Worm (Caenorhabditis elegans) whole organism, late embryonic: ENCODE measurements around the gene del-9.

Source experiments
- C08G9.2 ChIP-seq: sonication (generic microtip); optimal IDR thresholded peaks from 2 replicates; lab custom pipeline; 2016; ENCODE audit warnings: mild to moderate bottlenecking, missing genetic modification characterization, moderate library complexity, missing compliant biosample characterization
- Y22D7AL.16 ChIP-seq: sonication (generic microtip); optimal IDR thresholded peaks from 2 replicates; lab custom pipeline; 2016; ENCODE audit warnings: missing genetic modification characterization, missing compliant biosample characterization
- ama-1 ChIP-seq: fragments of 150-350 bp; optimal IDR thresholded peaks from 2 replicates; lab custom pipeline; 2014
- ceh-14 ChIP-seq: sonication (generic microtip); optimal IDR thresholded peaks from 2 replicates; lab custom pipeline; 2016; ENCODE audit warnings: missing genotype, missing genetic modification characterization, missing compliant biosample characterization
- ceh-18 ChIP-seq: sonication (generic microtip); optimal IDR thresholded peaks from 2 replicates; lab custom pipeline; 2016; ENCODE audit warnings: missing genetic modification characterization, missing compliant biosample characterization
- ceh-24 ChIP-seq: sonication (generic microtip); optimal IDR thresholded peaks from 2 replicates; lab custom pipeline; 2016; ENCODE audit warnings: mild to moderate bottlenecking, missing genetic modification characterization, missing compliant biosample characterization
- ceh-30 ChIP-seq: fragments of 150-350 bp; optimal IDR thresholded peaks from 2 replicates; lab custom pipeline; 2014; ENCODE audit warnings: missing biosample characterization, missing genetic modification characterization
- ceh-34 ChIP-seq: sonication (generic microtip); optimal IDR thresholded peaks from 2 replicates; lab custom pipeline; 2016; ENCODE audit warnings: mild to moderate bottlenecking, missing genetic modification characterization, missing compliant biosample characterization
- che-1 ChIP-seq: sonication (generic microtip); optimal IDR thresholded peaks from 2 replicates; lab custom pipeline; 2016; ENCODE audit warnings: mild to moderate bottlenecking, missing genetic modification characterization, missing compliant biosample characterization
- dmd-4 ChIP-seq: sonication (generic microtip); optimal IDR thresholded peaks from 2 replicates; lab custom pipeline; 2016; ENCODE audit warnings: borderline replicate concordance, missing genetic modification characterization, missing compliant biosample characterization
- elt-2 ChIP-seq: sonication (generic microtip); optimal IDR thresholded peaks from 2 replicates; lab custom pipeline; 2016; ENCODE audit warnings: missing genetic modification reagents, missing genetic modification characterization, missing compliant biosample characterization
- elt-4 ChIP-seq: sonication (generic microtip); optimal IDR thresholded peaks from 2 replicates; lab custom pipeline; 2016; ENCODE audit warnings: missing genetic modification characterization, missing compliant biosample characterization
- eyg-1 ChIP-seq: sonication (generic microtip); optimal IDR thresholded peaks from 2 replicates; lab custom pipeline; 2016; ENCODE audit warnings: missing genotype, missing genetic modification characterization, missing compliant biosample characterization
- fkh-10 ChIP-seq: fragments of 150-350 bp; optimal IDR thresholded peaks from 2 replicates; lab custom pipeline; 2014; ENCODE audit warnings: missing biosample characterization, missing genetic modification reagents, missing genetic modification characterization
- gmeb-2 ChIP-seq: sonication (generic microtip); optimal IDR thresholded peaks from 2 replicates; lab custom pipeline; 2016; ENCODE audit warnings: missing genetic modification characterization, inconsistent platforms, missing compliant biosample characterization
- hlh-13 ChIP-seq: fragments of 200-800 bp; sonication (Bioruptor generic); optimal IDR thresholded peaks from 2 replicates; lab custom pipeline; 2018; ENCODE audit warnings: mild to moderate bottlenecking, missing genetic modification characterization, missing compliant biosample characterization
- hlh-15 ChIP-seq: sonication (generic microtip); optimal IDR thresholded peaks from 2 replicates; lab custom pipeline; 2016; ENCODE audit warnings: missing genetic modification characterization, missing compliant biosample characterization
- hlh-30 ChIP-seq: sonication (generic microtip); optimal IDR thresholded peaks from 2 replicates; lab custom pipeline; 2017; ENCODE audit warnings: antibody characterized with exemption, missing genetic modification characterization, missing compliant biosample characterization; ENCODE audit not compliant: insufficient read depth
- hlh-8 ChIP-seq: sonication (generic microtip); optimal IDR thresholded peaks from 2 replicates; lab custom pipeline; 2016; ENCODE audit warnings: missing genotype, missing genetic modification characterization, missing compliant biosample characterization
- lim-6 ChIP-seq: sonication (generic microtip); optimal IDR thresholded peaks from 2 replicates; lab custom pipeline; 2016; ENCODE audit warnings: missing genetic modification characterization, missing compliant biosample characterization
- lin-11 ChIP-seq: fragments of 200-800 bp; sonication (Bioruptor generic); optimal IDR thresholded peaks from 2 replicates; lab custom pipeline; 2018; ENCODE audit warnings: mild to moderate bottlenecking, missing genetic modification characterization, missing compliant biosample characterization
- mec-3 ChIP-seq: sonication (generic microtip); optimal IDR thresholded peaks from 2 replicates; lab custom pipeline; 2016; ENCODE audit warnings: borderline replicate concordance, missing genetic modification characterization, missing compliant biosample characterization
- nfya-1 ChIP-seq: sonication (generic microtip); optimal IDR thresholded peaks from 2 replicates; lab custom pipeline; 2017; ENCODE audit warnings: missing genetic modification characterization, mild to moderate bottlenecking, missing compliant biosample characterization, antibody characterized with exemption, moderate library complexity
- nhr-11 ChIP-seq: fragments of 150-350 bp; optimal IDR thresholded peaks from 2 replicates; lab custom pipeline; 2014; ENCODE audit warnings: missing biosample characterization, missing genetic modification characterization
- npax-4 ChIP-seq: sonication (generic microtip); optimal IDR thresholded peaks from 2 replicates; lab custom pipeline; 2016; ENCODE audit warnings: missing genetic modification characterization, missing compliant biosample characterization
- odd-2 ChIP-seq: sonication (generic microtip); optimal IDR thresholded peaks from 2 replicates; lab custom pipeline; 2017; ENCODE audit warnings: antibody characterized with exemption, mild to moderate bottlenecking, missing genetic modification characterization, missing compliant biosample characterization
- pat-9 ChIP-seq: fragments of 200-800 bp; sonication (Bioruptor generic); optimal IDR thresholded peaks from 2 replicates; lab custom pipeline; 2018; ENCODE audit warnings: mild to moderate bottlenecking, missing genetic modification characterization, moderate library complexity, missing compliant biosample characterization
- pha-4 ChIP-seq: fragments of 150-350 bp; optimal IDR thresholded peaks from 2 replicates; lab custom pipeline; 2018; ENCODE audit warnings: missing biosample characterization, missing genetic modification reagents, missing genetic modification characterization
- pqm-1 ChIP-seq: sonication (generic microtip); optimal IDR thresholded peaks from 2 replicates; lab custom pipeline; 2016; ENCODE audit warnings: missing genetic modification characterization, missing compliant biosample characterization
- pros-1 ChIP-seq: fragments of 150-350 bp; optimal IDR thresholded peaks from 2 replicates; lab custom pipeline; 2014; ENCODE audit warnings: missing biosample characterization, missing genetic modification reagents, missing genetic modification characterization
- sox-2 ChIP-seq: fragments of 200-800 bp; sonication (Bioruptor generic); IDR thresholded peaks from 2 replicates; pipeline ENCODE4 v1.3.6; 2022; ENCODE audit warnings: missing genetic modification reagents, missing genetic modification characterization, missing compliant biosample characterization
- syd-9 ChIP-seq: sonication (generic microtip); optimal IDR thresholded peaks from 2 replicates; lab custom pipeline; 2016; ENCODE audit warnings: mild to moderate bottlenecking, missing genetic modification characterization, moderate library complexity, missing compliant biosample characterization
- tbx-2 ChIP-seq: sonication (generic microtip); optimal IDR thresholded peaks from 2 replicates; lab custom pipeline; 2016; ENCODE audit warnings: missing genetic modification characterization, missing compliant biosample characterization
- tbx-7 ChIP-seq: sonication (generic microtip); optimal IDR thresholded peaks from 2 replicates; lab custom pipeline; 2016; ENCODE audit warnings: missing genotype, missing genetic modification characterization, missing compliant biosample characterization
- ttx-3 ChIP-seq: sonication (generic microtip); optimal IDR thresholded peaks from 2 replicates; lab custom pipeline; 2016; ENCODE audit warnings: missing genetic modification reagents, missing genetic modification characterization, missing compliant biosample characterization
- unc-42 ChIP-seq: sonication (generic microtip); optimal IDR thresholded peaks from 2 replicates; lab custom pipeline; 2016; ENCODE audit warnings: missing genotype, missing genetic modification characterization, missing compliant biosample characterization
- zip-5 ChIP-seq: sonication (generic microtip); optimal IDR thresholded peaks from 2 replicates; lab custom pipeline; 2016; ENCODE audit warnings: missing genetic modification characterization, missing compliant biosample characterization

del-9 gene

DNA sequence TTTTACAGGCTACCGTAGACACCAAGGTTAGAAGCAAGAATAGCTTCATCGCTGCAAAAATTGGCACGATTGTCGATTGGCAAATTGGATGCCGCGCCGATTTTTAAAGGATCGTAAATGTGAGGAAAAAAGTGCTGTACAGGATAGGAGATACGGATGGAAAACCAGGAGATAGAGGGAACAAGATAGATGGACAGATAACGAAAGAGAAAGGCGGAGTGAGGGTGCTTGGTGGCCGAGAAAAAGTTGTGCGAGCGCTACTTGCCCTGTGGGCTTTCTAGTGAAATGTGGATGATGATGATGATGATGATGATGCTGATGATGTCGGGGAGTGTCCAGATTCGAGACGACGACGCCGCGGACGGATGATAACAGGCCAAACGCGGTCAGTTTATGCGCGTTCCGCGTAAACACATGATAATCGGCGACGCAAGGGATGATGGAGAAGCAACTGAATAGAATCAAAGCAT lies 20.8 kb downstream of the del-9 start, which contains the start of gene T27A10.6:
Gene T27A10.6, minus strand, starts transcription at position 51 of the 470 bp plus-strand sequence.
- TF ChIP-seq dmd-4 (tag; lab: Kevin White, UChicago) (no peak), syd-9 (tag; lab: Kevin White, UChicago) (no peak), ceh-24 (no peak), eyg-1 (tag; lab: Kevin White, UChicago) (no peak), zip-5 (tag; lab: Kevin White, UChicago) (no peak), fkh-10 (no peak), che-1 (tag; lab: Kevin White, UChicago) (no peak), sox-2 (no peak), pha-4 (no peak), ama-1 (no peak), lin-11 (tag; lab: Kevin White, UChicago) (no peak), mec-3 (tag; lab: Kevin White, UChicago) (no peak)

DNA sequence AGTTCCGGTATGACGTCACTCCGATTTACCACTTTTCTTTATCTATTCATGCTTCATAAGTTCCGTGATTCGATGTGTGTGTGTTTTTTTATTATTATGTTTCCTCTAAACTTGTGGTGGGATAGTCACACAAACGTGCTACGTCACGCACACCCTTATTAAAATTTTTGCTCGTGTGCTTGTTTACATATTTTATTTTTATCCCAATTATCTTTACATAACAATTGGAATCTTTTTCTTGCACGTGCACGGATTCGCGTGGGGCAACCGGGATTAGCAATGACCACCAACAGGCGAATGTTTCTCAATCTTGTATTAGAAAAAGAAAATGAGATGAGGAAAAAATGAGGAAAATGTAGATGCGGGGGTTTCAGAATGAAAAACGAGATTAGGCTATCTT lies 26.6 kb downstream of the del-9 start:
- no peak for TF ChIP-seq nhr-11 (tag; lab: Kevin White, UChicago)
- TF ChIP-seq C08G9.2 (tag; lab: Kevin White, UChicago): no peak

DNA sequence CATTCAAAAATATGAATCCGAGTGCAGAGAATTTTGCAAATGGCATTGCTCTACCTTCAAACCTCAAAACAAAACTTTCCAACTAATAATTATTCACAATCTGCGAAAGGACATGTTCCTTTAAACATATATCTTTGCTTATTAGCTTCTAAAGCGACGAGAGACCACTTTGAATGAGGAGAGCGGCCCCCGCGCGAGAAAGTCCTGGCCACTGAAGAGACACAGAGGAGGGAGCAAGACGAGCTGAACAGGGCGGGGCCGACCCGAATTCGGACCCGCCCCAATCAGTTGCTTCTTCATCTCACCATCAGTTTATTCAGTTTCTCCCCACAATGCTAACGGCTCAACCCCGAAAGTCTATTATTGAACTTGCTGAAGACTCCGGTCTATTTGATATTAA lies 31.5 kb downstream of the del-9 start, which contains the start of gene T27A10.2:
Gene T27A10.2, plus strand, starts transcription at position 333 of the 400 bp plus-strand sequence.
- TF ChIP-seq lim-6 (tag; lab: Kevin White, UChicago) (no peak), odd-2 (tag; lab: Kevin White, UChicago) (no peak), ceh-24 (no peak), pat-9 (tag; lab: Kevin White, UChicago) (no peak), unc-42 (tag; lab: Kevin White, UChicago) (peak; percentile 8)

ce11 chrX:3584481-3584880 lies 32.6 kb downstream of the del-9 start:
- peak; percentile 63 for TF ChIP-seq unc-42 (tag; lab: Kevin White, UChicago)
- TF ChIP-seq hlh-30 (tag; lab: Kevin White, UChicago): no peak
- no peak for TF ChIP-seq ttx-3 (tag; lab: Kevin White, UChicago)

DNA sequence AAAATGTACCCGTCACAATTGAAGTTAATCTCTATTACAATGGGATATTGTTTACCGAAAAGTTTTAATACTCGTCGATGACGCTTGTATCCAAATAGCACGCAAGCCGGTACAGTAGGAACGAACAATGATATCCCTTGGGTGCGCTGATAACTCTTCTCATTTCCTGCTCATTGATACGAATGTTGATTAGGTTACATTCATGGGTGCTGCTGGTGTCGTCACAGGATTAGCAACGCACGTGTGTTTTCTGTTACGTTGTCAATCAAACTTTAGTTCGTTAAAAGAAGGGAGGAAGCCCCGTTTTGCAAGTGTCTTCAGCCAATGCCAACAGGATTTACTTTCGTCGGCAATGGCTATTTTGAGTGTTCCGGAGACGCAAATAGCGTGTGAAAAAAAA lies 33.7 kb downstream of the del-9 start:
- TF ChIP-seq pha-4: no peak
- no peak for TF ChIP-seq ceh-30 (tag; lab: Kevin White, UChicago)
- TF ChIP-seq Y22D7AL.16 (tag; lab: Kevin White, UChicago): no peak
- TF ChIP-seq hlh-8: no peak
- TF ChIP-seq dmd-4 (tag; lab: Kevin White, UChicago): no peak
- no peak for TF ChIP-seq ceh-18
- TF ChIP-seq hlh-13 (GFP tag; lab: Kevin White, UChicago): no peak
- TF ChIP-seq elt-2 (tag; lab: Kevin White, UChicago): no peak
- no peak for TF ChIP-seq tbx-7 (tag; lab: Kevin White, UChicago)

DNA sequence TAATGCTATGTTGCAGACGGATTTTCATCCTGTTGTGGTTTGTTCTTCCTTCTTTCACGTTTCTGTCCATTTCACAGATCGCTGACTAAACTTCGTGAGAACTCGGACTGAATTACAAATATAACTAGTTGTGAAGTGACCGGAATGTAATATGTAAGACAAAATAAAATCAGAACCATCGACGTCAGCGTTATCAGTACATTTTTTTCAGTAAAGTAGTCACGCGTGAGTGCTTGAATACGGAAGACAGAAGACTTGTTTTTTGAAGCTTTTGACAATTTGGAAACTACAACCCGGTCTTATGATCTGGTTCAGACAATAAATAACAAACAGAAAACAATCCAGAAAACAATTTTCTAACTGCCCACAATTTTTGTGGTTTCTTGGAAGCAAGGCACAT lies 35.3 kb downstream of the del-9 start:
- TF ChIP-seq elt-4 (tag; lab: Kevin White, UChicago): no peak
- no peak for TF ChIP-seq ceh-34 (tag; lab: Kevin White, UChicago)
- TF ChIP-seq ceh-18: no peak
- no peak for TF ChIP-seq mec-3 (tag; lab: Kevin White, UChicago)
- no peak for TF ChIP-seq zip-5 (tag; lab: Kevin White, UChicago)
- TF ChIP-seq, all 69 proteins: peak for 0

DNA sequence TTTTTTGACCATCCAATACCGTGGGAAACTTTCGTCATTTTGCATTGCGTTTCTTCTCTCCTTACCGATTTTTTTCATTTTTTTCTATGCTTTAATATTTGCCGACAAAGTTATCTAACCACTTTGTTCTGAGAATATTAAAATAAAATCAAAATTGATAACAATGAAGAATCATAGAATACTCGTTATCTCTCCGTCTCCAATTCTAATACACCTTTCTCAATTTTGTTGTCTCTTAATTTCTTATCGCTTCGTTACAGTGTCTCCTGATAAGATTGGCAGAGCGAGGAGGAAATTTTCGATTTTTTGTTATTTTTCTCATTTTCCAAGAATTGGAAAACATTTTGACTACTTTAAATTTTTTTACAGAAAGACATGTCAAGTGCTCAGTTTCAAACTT lies 40.9 kb downstream of the del-9 start, which contains the start of gene ckc-1:
Gene ckc-1, plus strand, starts transcription at position 368 of the 400 bp plus-strand sequence.
- no peak for TF ChIP-seq lin-11 (tag; lab: Kevin White, UChicago)
- no peak for TF ChIP-seq hlh-15
- peak; percentile 97 for TF ChIP-seq elt-2 (tag; lab: Kevin White, UChicago)
- no peak for TF ChIP-seq nfya-1
- peak; percentile 37 for TF ChIP-seq pqm-1 (tag; lab: Kevin White, UChicago)
- TF ChIP-seq che-1 (tag; lab: Kevin White, UChicago): no peak
- no peak for TF ChIP-seq npax-4
- TF ChIP-seq ceh-14 (tag; lab: Kevin White, UChicago): no peak
- no peak for TF ChIP-seq tbx-2
- no peak for TF ChIP-seq gmeb-2 (tag; lab: Kevin White, UChicago)
- TF ChIP-seq pros-1 (tag; lab: Kevin White, UChicago): no peak
- TF ChIP-seq ceh-18: no peak
